Fruit fly (Drosophila melanogaster) whole organism, embryonic: Measurements from ENCODE around the gene CG13810.

ENCODE experiments used
- Blimp-1 ChIP-seq: fragments of 200-800 bp; sonication (Bioruptor generic); optimal IDR thresholded peaks from 3 replicates; lab custom pipeline; 2018; ENCODE audit warnings: missing biosample characterization, missing genetic modification characterization, mild to moderate bottlenecking, moderate library complexity, missing genetic modification reagents
- CG10274 ChIP-seq: fragments of 200-800 bp; sonication (Bioruptor generic); optimal IDR thresholded peaks from 3 replicates; lab custom pipeline; 2017; ENCODE audit warnings: missing biosample characterization, mild to moderate bottlenecking, missing genetic modification characterization
- CG1233 ChIP-seq: fragments of 200-800 bp; sonication (Bioruptor generic); optimal IDR thresholded peaks from 4 replicates; lab custom pipeline; 2018; ENCODE audit warnings: missing biosample characterization, mild to moderate bottlenecking, missing genetic modification characterization
- CG13296 ChIP-seq: fragments of 200-800 bp; sonication (Bioruptor generic); optimal IDR thresholded peaks from 3 replicates; lab custom pipeline; 2018; ENCODE audit warnings: missing biosample characterization, mild to moderate bottlenecking, missing genetic modification characterization
- CG13894 ChIP-seq: fragments of 200-800 bp; sonication (Bioruptor generic); optimal IDR thresholded peaks from 3 replicates; lab custom pipeline; 2018; ENCODE audit warnings: missing biosample characterization, mild to moderate bottlenecking, missing genetic modification characterization, moderate library complexity
- CG14014 ChIP-seq: fragments of 200-800 bp; sonication (Bioruptor generic); IDR thresholded peaks from 2 replicates; pipeline ENCODE4 v1.3.6; 2022; ENCODE audit warnings: missing biosample characterization, missing genetic modification characterization
- CG14965 ChIP-seq: fragments of 200-800 bp; sonication (Bioruptor generic); optimal IDR thresholded peaks from 2 replicates; lab custom pipeline; 2016; ENCODE audit warnings: missing biosample characterization, missing genetic modification characterization, borderline replicate concordance
- CG15011 ChIP-seq: fragments of 200-800 bp; sonication (Bioruptor generic); optimal IDR thresholded peaks from 3 replicates; lab custom pipeline; 2018; ENCODE audit warnings: missing biosample characterization, mild to moderate bottlenecking, missing genetic modification characterization
- CG1792 ChIP-seq: fragments of 200-800 bp; sonication (Bioruptor generic); optimal IDR thresholded peaks from 2 replicates; lab custom pipeline; 2016; ENCODE audit warnings: missing biosample characterization, missing genetic modification characterization
- CG18599 ChIP-seq: fragments of 200-800 bp; sonication (Bioruptor generic); optimal IDR thresholded peaks from 3 replicates; lab custom pipeline; 2017; ENCODE audit warnings: missing biosample characterization, missing genetic modification characterization, mild to moderate bottlenecking, moderate library complexity, missing genetic modification reagents
- CG2875 ChIP-seq: fragments of 200-800 bp; sonication (Bioruptor generic); optimal IDR thresholded peaks from 2 replicates; lab custom pipeline; 2017; ENCODE audit warnings: missing biosample characterization, mild to moderate bottlenecking, missing genetic modification characterization, missing genetic modification reagents
- CG3163 ChIP-seq: fragments of 200-800 bp; sonication (Bioruptor generic); optimal IDR thresholded peaks from 3 replicates; lab custom pipeline; 2016; ENCODE audit warnings: missing biosample characterization, missing genetic modification characterization
- CG34224 ChIP-seq: fragments of 200-800 bp; sonication (Bioruptor generic); IDR thresholded peaks from 3 replicates; pipeline ENCODE4 v1.3.6; 2022; ENCODE audit warnings: missing biosample characterization, missing genetic modification characterization; ENCODE audit not compliant: partially characterized antibody
- CG4854 ChIP-seq: fragments of 200-800 bp; sonication (Bioruptor generic); optimal IDR thresholded peaks from 2 replicates; lab custom pipeline; 2016; ENCODE audit warnings: missing biosample characterization, missing genetic modification characterization, inconsistent platforms
- CG6654 ChIP-seq: fragments of 200-800 bp; sonication (Bioruptor generic); optimal IDR thresholded peaks from 2 replicates; lab custom pipeline; 2017; ENCODE audit warnings: missing biosample characterization, mild to moderate bottlenecking, missing genetic modification characterization
- CG6813 ChIP-seq: fragments of 200-800 bp; sonication (Bioruptor generic); optimal IDR thresholded peaks from 2 replicates; lab custom pipeline; 2017; ENCODE audit warnings: missing biosample characterization, missing genetic modification characterization, mild to moderate bottlenecking, moderate library complexity, missing genetic modification reagents
- CG7357 ChIP-seq: fragments of 200-800 bp; sonication (Bioruptor generic); IDR thresholded peaks from 3 replicates; pipeline ENCODE4 v1.3.6; 2022; ENCODE audit warnings: missing biosample characterization, missing genetic modification characterization
- CG7786 ChIP-seq: fragments of 200-800 bp; sonication (Bioruptor generic); optimal IDR thresholded peaks from 2 replicates; lab custom pipeline; 2016; ENCODE audit warnings: missing biosample characterization, missing genetic modification characterization
- CG9727 ChIP-seq: fragments of 200-800 bp; sonication (Bioruptor generic); optimal IDR thresholded peaks from 3 replicates; lab custom pipeline; 2017; ENCODE audit warnings: missing biosample characterization, mild to moderate bottlenecking, missing genetic modification characterization
- CG9876 ChIP-seq: fragments of 200-800 bp; sonication (Bioruptor generic); optimal IDR thresholded peaks from 2 replicates; lab custom pipeline; 2016; ENCODE audit warnings: missing biosample characterization, missing genetic modification characterization
- Chrac-16 ChIP-seq: fragments of 200-800 bp; sonication (Bioruptor generic); optimal IDR thresholded peaks from 3 replicates; lab custom pipeline; 2016; ENCODE audit warnings: missing biosample characterization, missing genetic modification characterization
- D ChIP-seq, 2 experiments: fragments of 200-800 bp in 1 of 2; fragments of >200 bp in 1 of 2; sonication (Bioruptor generic) in 1 of 2; optimal IDR thresholded peaks; 2 replicates in 1 of 2; 3 replicates in 1 of 2; lab custom pipeline; 2017; ENCODE audit warnings: mild to moderate bottlenecking in 1 of 2, missing biosample characterization in 1 of 2, missing genetic modification characterization in 1 of 2, missing genetic modification reagents in 1 of 2
- Neu2 ChIP-seq: fragments of 200-800 bp; sonication (Bioruptor generic); optimal IDR thresholded peaks from 3 replicates; lab custom pipeline; 2016; ENCODE audit warnings: missing biosample characterization, missing genetic modification characterization, borderline replicate concordance
- Oli ChIP-seq: fragments of 200-800 bp; sonication (Bioruptor generic); optimal IDR thresholded peaks from 2 replicates; lab custom pipeline; 2018; ENCODE audit warnings: missing biosample characterization, mild to moderate bottlenecking, missing genetic modification characterization, moderate library complexity
- Optix ChIP-seq: fragments of 200-800 bp; sonication (Bioruptor generic); IDR thresholded peaks from 3 replicates; pipeline ENCODE4 v1.3.6; 2022; ENCODE audit warnings: missing biosample characterization, missing genetic modification characterization
- PHDP ChIP-seq: fragments of 200-800 bp; sonication (Bioruptor generic); optimal IDR thresholded peaks from 3 replicates; lab custom pipeline; 2018; ENCODE audit warnings: missing biosample characterization, mild to moderate bottlenecking, missing genetic modification characterization, moderate library complexity
- Ptx1 ChIP-seq: fragments of 200-800 bp; sonication (Bioruptor generic); IDR thresholded peaks from 2 replicates; pipeline ENCODE4 v1.3.6; 2022; ENCODE audit warnings: missing biosample characterization, missing genetic modification characterization
- Six4 ChIP-seq: fragments of 200-800 bp; sonication (Bioruptor generic); optimal IDR thresholded peaks from 2 replicates; lab custom pipeline; 2016; ENCODE audit warnings: missing biosample characterization, missing genetic modification characterization
- Sox100B ChIP-seq: fragments of 200-800 bp; sonication (Bioruptor generic); optimal IDR thresholded peaks from 3 replicates; lab custom pipeline; 2018; ENCODE audit warnings: missing biosample characterization, mild to moderate bottlenecking, missing genetic modification characterization
- Sry-δ ChIP-seq: fragments of 200-800 bp; sonication (Bioruptor generic); optimal IDR thresholded peaks from 2 replicates; lab custom pipeline; 2016; ENCODE audit warnings: missing biosample characterization, missing genetic modification characterization
- TFAM ChIP-seq: fragments of 200-800 bp; sonication (Bioruptor generic); optimal IDR thresholded peaks from 2 replicates; lab custom pipeline; 2017; ENCODE audit warnings: missing biosample characterization, missing genetic modification characterization, inconsistent platforms
- ac ChIP-seq: fragments of 200-800 bp; sonication (Bioruptor generic); optimal IDR thresholded peaks from 3 replicates; lab custom pipeline; 2017; ENCODE audit warnings: missing biosample characterization, mild to moderate bottlenecking, missing genetic modification characterization
- ash1 ChIP-seq: fragments of 200-800 bp; sonication (Bioruptor generic); optimal IDR thresholded peaks from 2 replicates; lab custom pipeline; 2018; ENCODE audit warnings: missing biosample characterization, mild to moderate bottlenecking, missing genetic modification characterization
- bowl ChIP-seq: fragments of 200-800 bp; sonication (Bioruptor generic); IDR thresholded peaks from 2 replicates; pipeline ENCODE4 v1.3.6; 2022; ENCODE audit warnings: missing biosample characterization, missing genetic modification characterization
- crc ChIP-seq: fragments of 200-800 bp; sonication (Bioruptor generic); optimal IDR thresholded peaks from 2 replicates; lab custom pipeline; 2016; ENCODE audit warnings: missing biosample characterization, missing genetic modification characterization
- emc ChIP-seq: fragments of 200-800 bp; sonication (Bioruptor generic); optimal IDR thresholded peaks from 2 replicates; lab custom pipeline; 2016; ENCODE audit warnings: missing biosample characterization, missing genetic modification characterization
- her ChIP-seq: fragments of 200-800 bp; sonication (Bioruptor generic); optimal IDR thresholded peaks from 2 replicates; lab custom pipeline; 2016; ENCODE audit warnings: missing biosample characterization, missing genetic modification characterization
- insv ChIP-seq, 2 experiments: fragments of 200-800 bp; sonication (Bioruptor generic); optimal IDR thresholded peaks; 3 replicates each; lab custom pipeline; 2016 to 2018; ENCODE audit warnings: missing biosample characterization in 2 of 2, missing genetic modification characterization in 2 of 2
- kay ChIP-seq: fragments of 200-800 bp; sonication (Bioruptor generic); optimal IDR thresholded peaks from 2 replicates; lab custom pipeline; 2016; ENCODE audit warnings: missing biosample characterization, missing genetic modification characterization
- lov ChIP-seq, 2 experiments: fragments of 200-800 bp in 1 of 2; fragments of >200 bp in 1 of 2; sonication (Bioruptor generic) in 1 of 2; IDR thresholded peaks in 1 of 2; optimal IDR thresholded peaks in 1 of 2; 2 replicates in 1 of 2; 3 replicates in 1 of 2; pipeline versions ENCODE4 v1.3.6 to Lab custom; 2017 to 2022; ENCODE audit warnings: missing biosample characterization in 1 of 2, missing genetic modification characterization in 1 of 2
- nau ChIP-seq: fragments of 200-800 bp; sonication (Bioruptor generic); optimal IDR thresholded peaks from 3 replicates; lab custom pipeline; 2017; ENCODE audit warnings: missing biosample characterization, mild to moderate bottlenecking, missing genetic modification characterization, missing genetic modification reagents
- p53 ChIP-seq: fragments of 200-800 bp; sonication (Bioruptor generic); optimal IDR thresholded peaks from 2 replicates; lab custom pipeline; 2016; ENCODE audit warnings: missing biosample characterization, missing genetic modification characterization
- pros ChIP-seq: fragments of 200-800 bp; sonication (Bioruptor generic); optimal IDR thresholded peaks from 3 replicates; lab custom pipeline; 2019; ENCODE audit warnings: missing biosample characterization, mild to moderate bottlenecking, missing genetic modification characterization, moderate library complexity
- run ChIP-seq: fragments of 200-800 bp; sonication (Bioruptor generic); optimal IDR thresholded peaks from 3 replicates; lab custom pipeline; 2018; ENCODE audit warnings: missing biosample characterization, mild to moderate bottlenecking, missing genetic modification characterization
- sens-2 ChIP-seq: fragments of 200-800 bp; sonication (Bioruptor generic); IDR thresholded peaks from 2 replicates; pipeline ENCODE4 v1.3.6; 2022; ENCODE audit warnings: missing biosample characterization, missing genetic modification characterization
- slp2 ChIP-seq: fragments of 200-800 bp; sonication (Bioruptor generic); optimal IDR thresholded peaks from 2 replicates; lab custom pipeline; 2016; ENCODE audit warnings: missing biosample characterization, missing genetic modification characterization
- stc ChIP-seq: fragments of 200-800 bp; sonication (Bioruptor generic); IDR thresholded peaks from 2 replicates; pipeline ENCODE4 v1.3.6; 2022; ENCODE audit warnings: missing biosample characterization, missing genetic modification characterization
- twi ChIP-seq: fragments of 200-800 bp; optimal IDR thresholded peaks from 2 replicates; lab custom pipeline; 2019; ENCODE audit warnings: missing biosample characterization, mild to moderate bottlenecking, missing genetic modification characterization, moderate library complexity
- wdn ChIP-seq: fragments of 200-800 bp; sonication (Bioruptor generic); IDR thresholded peaks from 2 replicates; pipeline ENCODE4 v1.3.6; 2022; ENCODE audit warnings: missing biosample characterization, missing genetic modification characterization

Gene CG13810

dm6 chr3L:2162019-2162418 lies 23.7 kb upstream of the CG13810 start (continued):
- no peak for TF ChIP-seq D (optimal IDR thresholded peaks at IDR 0.05; lab: Kevin White, UChicago)
- peak; percentile 80 for TF ChIP-seq D (GFP tag; optimal IDR thresholded peaks at IDR 0.05; lab: Kevin White, UChicago)
- peak; percentile 32 for TF ChIP-seq CG9727 (GFP tag; lab: Kevin White, UChicago)
- TF ChIP-seq CG34224 (GFP tag; lab: Robert Waterston, UW): no peak
- TF ChIP-seq ac: no peak
- peak; percentile 87 for TF ChIP-seq stc (GFP tag; lab: Robert Waterston, UW)
- peak; percentile 76 for TF ChIP-seq CG18599 (GFP tag; lab: Kevin White, UChicago)
- peak; percentile 72 for TF ChIP-seq nau (GFP tag; lab: Kevin White, UChicago)
- TF ChIP-seq CG15011 (GFP tag; lab: Kevin White, UChicago): peak; percentile 8
- peak; percentile 65 for TF ChIP-seq CG6654
- TF ChIP-seq Six4 (GFP tag; lab: Kevin White, UChicago): peak; percentile 59
- TF ChIP-seq insv (GFP tag; optimal IDR thresholded peaks at IDR 0.05; lab: Kevin White, UChicago): no peak
- TF ChIP-seq PHDP: peak; percentile 55
- TF ChIP-seq CG2875 (GFP tag; lab: Kevin White, UChicago): peak; percentile 57
- TF ChIP-seq lov (optimal IDR thresholded peaks at IDR 0.05; lab: Kevin White, UChicago): no peak
- peak; percentile 88 for TF ChIP-seq lov (GFP tag; IDR thresholded peaks at IDR 0.05; lab: Robert Waterston, UW)
- peak; percentile 79 for TF ChIP-seq Sox100B (GFP tag; lab: Kevin White, UChicago)
- peak; percentile 36 for TF ChIP-seq Sry-δ (GFP tag; lab: Kevin White, UChicago)
- peak; percentile 81 for TF ChIP-seq sens-2
- TF ChIP-seq CG6813 (GFP tag; lab: Kevin White, UChicago): peak; percentile 57
- peak; percentile 59 for TF ChIP-seq crc
- TF ChIP-seq bowl (GFP tag; lab: Robert Waterston, UW): peak; percentile 75
- TF ChIP-seq run (tag; lab: Kevin White, UChicago): peak; percentile 19
- TF ChIP-seq twi: peak; percentile 16
- TF ChIP-seq wdn: 0 out of 2 replicates have a peak, but pooled peaks have one; percentile 43
- TF ChIP-seq Chrac-16 (GFP tag; lab: Kevin White, UChicago): peak; percentile 48
- peak; percentile 49 for TF ChIP-seq CG4854
- TF ChIP-seq CG13296 (GFP tag; lab: Kevin White, UChicago): peak; percentile 23
- TF ChIP-seq CG7786: peak; percentile 32
- peak; percentile 21 for TF ChIP-seq her (GFP tag; lab: Kevin White, UChicago)
- peak; percentile 85 for TF ChIP-seq Ptx1 (GFP tag; lab: Robert Waterston, UW)
- no peak for TF ChIP-seq kay (GFP tag; lab: Kevin White, UChicago)
- TF ChIP-seq slp2 (GFP tag; lab: Kevin White, UChicago): peak; percentile 73
- no peak for TF ChIP-seq CG10274
- peak; percentile 69 for TF ChIP-seq CG1233 (GFP tag; lab: Kevin White, UChicago)
- peak; percentile 20 for TF ChIP-seq p53 (GFP tag; lab: Kevin White, UChicago)
- TF ChIP-seq CG1792 (GFP tag; lab: Kevin White, UChicago): peak; percentile 63
- TF ChIP-seq CG3163 (GFP tag; lab: Kevin White, UChicago): peak; percentile 26
- TF ChIP-seq Optix (GFP tag; lab: Robert Waterston, UW): peak; percentile 87
- peak; percentile 76 for TF ChIP-seq Oli
- TF ChIP-seq CG13894 (tag; lab: Kevin White, UChicago): no peak
- no peak for TF ChIP-seq pros (GFP tag; lab: Kevin White, UChicago)
- peak; percentile 85 for TF ChIP-seq Blimp-1 (GFP tag; lab: Kevin White, UChicago)
- TF ChIP-seq emc (GFP tag; lab: Kevin White, UChicago): no peak
- peak; percentile 44 for TF ChIP-seq CG14965
- no peak for TF ChIP-seq Neu2 (GFP tag; lab: Kevin White, UChicago)
- peak; percentile 82 for TF ChIP-seq CG14014
- TF ChIP-seq ash1: no peak
- no peak for TF ChIP-seq TFAM (GFP tag; lab: Kevin White, UChicago)
- no peak for TF ChIP-seq CG9876 (GFP tag; lab: Kevin White, UChicago)
- TF ChIP-seq CG7357 (GFP tag; lab: Robert Waterston, UW): peak; percentile 64
